Worm (Caenorhabditis elegans) whole organism, L4/young adult: Measurements from ENCODE around the gene sra-10.

Experiments
- W03F9.2 ChIP-seq: fragments of 150-350 bp; optimal IDR thresholded peaks from 2 replicates; lab custom pipeline; 2014; ENCODE audit warnings: missing biosample characterization, missing genetic modification characterization
- dao-5 ChIP-seq: sonication (generic microtip); optimal IDR thresholded peaks from 2 replicates; lab custom pipeline; 2016; ENCODE audit warnings: missing genotype, missing genetic modification characterization, moderate library complexity, missing compliant biosample characterization
- him-1 ChIP-seq: sonication (generic microtip); optimal IDR thresholded peaks from 2 replicates; lab custom pipeline; 2016; ENCODE audit warnings: missing genotype, missing genetic modification reagents, missing genetic modification characterization, missing compliant biosample characterization

DNA sequence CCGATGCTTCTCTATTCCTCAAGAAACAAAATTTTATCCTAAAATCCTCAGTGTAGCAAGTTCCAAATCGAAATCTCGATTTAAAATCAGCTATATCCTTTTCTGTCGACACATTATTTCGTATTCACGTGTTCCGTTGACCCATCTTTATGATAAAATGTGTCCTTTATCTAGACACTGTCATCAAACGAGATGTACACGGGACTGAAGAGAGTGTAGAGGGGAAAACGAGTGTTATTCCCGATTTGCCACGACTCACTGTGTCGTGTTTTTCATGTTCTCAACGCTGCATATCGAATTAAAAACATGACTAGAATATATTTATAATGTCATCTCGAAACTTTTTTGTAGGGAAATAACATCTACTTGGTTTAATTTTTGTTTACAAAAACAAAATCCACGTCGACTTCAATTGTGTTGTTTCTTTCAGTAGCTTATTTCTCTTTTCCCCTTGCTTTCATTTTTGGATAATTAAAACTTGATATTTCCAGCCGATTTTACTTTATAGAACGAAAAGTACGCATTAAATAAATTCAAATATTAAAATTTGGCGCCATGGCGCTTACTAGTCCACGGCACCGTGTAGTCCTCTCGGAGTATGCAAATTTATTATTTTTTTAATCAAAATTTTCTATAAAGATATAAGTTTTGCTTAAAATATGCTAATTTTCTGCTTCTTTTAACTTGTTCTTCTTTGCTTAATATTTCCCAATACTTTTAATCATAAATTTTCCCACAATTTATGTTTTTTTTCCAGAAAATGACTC lies 31.1 kb upstream of the sra-10 start, which contains the start of gene metr-1:
- no peak for TF ChIP-seq dao-5 (tag; lab: Kevin White, UChicago)
- no peak for TF ChIP-seq him-1 (tag; lab: Kevin White, UChicago)
- TF ChIP-seq W03F9.2 (tag; lab: Kevin White, UChicago): peak; percentile 39
